Fruit fly (Drosophila melanogaster): ENCODE results near the gene ATPsyngamma.

- TF ChIP-seq Clk (GFP tag; optimal IDR thresholded peaks at IDR 0.05), result no peak
- TF ChIP-seq ovo (GFP tag; optimal IDR thresholded peaks at IDR 0.05), result no peak
- peak; percentile 61 for TF ChIP-seq CG11617 (GFP tag; optimal IDR thresholded peaks at IDR 0.05)
- TF ChIP-seq cnc (optimal IDR thresholded peaks at IDR 0.05), result no peak
- no peak for TF ChIP-seq cic (GFP tag; optimal IDR thresholded peaks at IDR 0.05)
- no peak for TF ChIP-seq Crg-1 (GFP tag; optimal IDR thresholded peaks at IDR 0.05)
- no peak for TF ChIP-seq tj (GFP tag; optimal IDR thresholded peaks at IDR 0.05)
- peak; percentile 33 for TF ChIP-seq Mnt (GFP tag; optimal IDR thresholded peaks at IDR 0.05)
Measured at dm6 chr3R:29737891-29738290, 11.1 kb downstream of the ATPsyngamma start, which contains the start of gene Gnpnat.

Measured in whole organism, adult.